Worm (Caenorhabditis elegans) whole organism, midembryonic: Measurements from ENCODE around the gene F35E8.2.

Experiments
- T22C8.4 ChIP-seq: fragments of 200-800 bp; sonication (Bioruptor generic); IDR thresholded peaks from 2 replicates; pipeline ENCODE4 v1.3.6; 2022; ENCODE audit warnings: missing genetic modification characterization, missing compliant biosample characterization
- cog-1 ChIP-seq: sonication (generic microtip); optimal IDR thresholded peaks from 2 replicates; lab custom pipeline; 2016; ENCODE audit warnings: missing genetic modification characterization, missing compliant biosample characterization
- flt-1 ChIP-seq: fragments of 200-800 bp; sonication (Bioruptor generic); IDR thresholded peaks from 2 replicates; pipeline ENCODE4 v1.3.6; 2022; ENCODE audit warnings: missing genetic modification characterization, missing compliant biosample characterization
- klf-2 ChIP-seq: fragments of 200-800 bp; sonication (Bioruptor generic); conservative IDR thresholded peaks from 2 replicates; pipeline ENCODE4 v1.3.6; 2022; ENCODE audit warnings: missing genetic modification reagents, missing genetic modification characterization, missing compliant biosample characterization
- med-1 ChIP-seq: sonication (generic microtip); optimal IDR thresholded peaks from 2 replicates; lab custom pipeline; 2017; ENCODE audit warnings: missing genetic modification characterization, mild to moderate bottlenecking, missing compliant biosample characterization, antibody characterized with exemption, missing genetic modification reagents; ENCODE audit not compliant: insufficient read depth
- ref-1 ChIP-seq: fragments of 200-800 bp; sonication (Bioruptor generic); conservative IDR thresholded peaks from 2 replicates; pipeline ENCODE4 v1.3.6; 2022; ENCODE audit warnings: missing genetic modification reagents, missing genetic modification characterization, missing compliant biosample characterization
- tab-1 ChIP-seq: fragments of 200-800 bp; sonication (Bioruptor generic); IDR thresholded peaks from 2 replicates; pipeline ENCODE4 v1.3.6; 2022; ENCODE audit warnings: missing genetic modification characterization, missing compliant biosample characterization
- ztf-23 ChIP-seq: fragments of 200-800 bp; sonication (Bioruptor generic); IDR thresholded peaks from 2 replicates; pipeline ENCODE4 v1.3.6; 2022; ENCODE audit warnings: missing genetic modification reagents, missing genetic modification characterization, missing compliant biosample characterization
- ztf-29 ChIP-seq: fragments of 200-800 bp; sonication (Bioruptor generic); IDR thresholded peaks from 2 replicates; pipeline ENCODE4 v1.3.6; 2022; ENCODE audit warnings: missing genetic modification reagents, missing genetic modification characterization, missing compliant biosample characterization

F35E8.2 gene

ce11 chrV:15940254-15940653, 34.8 kb downstream of the F35E8.2 start, which contains the start of gene srw-55:
TSS of gene srw-55 (minus strand) at chrV:15940354.
- TF ChIP-seq ztf-29 (no peak), tab-1 (no peak), klf-2 (GFP tag; lab: Robert Waterston, UW) (no peak), ztf-23 (GFP tag; lab: Robert Waterston, UW) (no peak), med-1 (GFP tag; lab: Kevin White, UChicago) (no peak), T22C8.4 (no peak), cog-1 (tag; lab: Kevin White, UChicago) (no peak), flt-1 (no peak), ref-1 (GFP tag; lab: Robert Waterston, UW) (no peak)

- TF ChIP-seq flt-1 (no peak), klf-2 (GFP tag; lab: Robert Waterston, UW) (no peak), ztf-29 (no peak), T22C8.4 (no peak), cog-1 (tag; lab: Kevin White, UChicago) (no peak), ref-1 (GFP tag; lab: Robert Waterston, UW) (no peak), tab-1 (no peak), ztf-23 (GFP tag; lab: Robert Waterston, UW) (no peak), med-1 (GFP tag; lab: Kevin White, UChicago) (no peak)
Measured at ce11 chrV:15943125-15943524, 37.7 kb downstream of the F35E8.2 start, which contains the start of gene srw-53. TSS of gene srw-53 (plus strand) at chrV:15943425.

- TF ChIP-seq T22C8.4 (no peak), ztf-23 (GFP tag; lab: Robert Waterston, UW) (no peak), tab-1 (no peak), med-1 (GFP tag; lab: Kevin White, UChicago) (no peak), flt-1 (no peak), ref-1 (GFP tag; lab: Robert Waterston, UW) (no peak), cog-1 (tag; lab: Kevin White, UChicago) (no peak), klf-2 (GFP tag; lab: Robert Waterston, UW) (no peak), ztf-29 (no peak)
Measured at ce11 chrV:15950903-15951302, 45.4 kb downstream of the F35E8.2 start, which contains the start of gene srw-59. TSS of gene srw-59 (minus strand) at chrV:15951003.

- TF ChIP-seq tab-1 (no peak), klf-2 (GFP tag; lab: Robert Waterston, UW) (no peak), med-1 (GFP tag; lab: Kevin White, UChicago) (no peak), T22C8.4 (no peak), ref-1 (GFP tag; lab: Robert Waterston, UW) (no peak), ztf-29 (no peak), cog-1 (tag; lab: Kevin White, UChicago) (no peak), flt-1 (no peak), ztf-23 (GFP tag; lab: Robert Waterston, UW) (no peak)
Measured at ce11 chrV:15952762-15953161, 47.3 kb downstream of the F35E8.2 start, which contains the start of gene srw-56. TSS of gene srw-56 (minus strand) at chrV:15952862.

- no peak for TF ChIP-seq ref-1 (GFP tag; lab: Robert Waterston, UW)
- no peak for TF ChIP-seq ztf-23 (GFP tag; lab: Robert Waterston, UW)
- no peak for TF ChIP-seq tab-1
- TF ChIP-seq T22C8.4 = no peak
- no peak for TF ChIP-seq cog-1 (tag; lab: Kevin White, UChicago)
- no peak for TF ChIP-seq flt-1
- TF ChIP-seq klf-2 (GFP tag; lab: Robert Waterston, UW) = no peak
- no peak for TF ChIP-seq med-1 (GFP tag; lab: Kevin White, UChicago)
- TF ChIP-seq ztf-29 = no peak
Measured at ce11 chrV:15954932-15955331, 49.5 kb downstream of the F35E8.2 start, which contains the start of gene srw-57. TSS of gene srw-57 (minus strand) at chrV:15955032.

- TF ChIP-seq flt-1 = no peak
- no peak for TF ChIP-seq ztf-23 (GFP tag; lab: Robert Waterston, UW)
- TF ChIP-seq T22C8.4 = no peak
- TF ChIP-seq ref-1 (GFP tag; lab: Robert Waterston, UW) = no peak
- no peak for TF ChIP-seq cog-1 (tag; lab: Kevin White, UChicago)
Measured at ce11 chrV:15955497-15955896, 50.0 kb downstream of the F35E8.2 start, which contains the start of gene srh-186. TSS of gene srh-186 (plus strand) at chrV:15955797.
